Fruit fly (Drosophila melanogaster): ENCODE data around the gene CG17839.
A peak's percentile ranks its signal among the peaks of the same experiment; 100 is the strongest.

CG17839 gene

DNA sequence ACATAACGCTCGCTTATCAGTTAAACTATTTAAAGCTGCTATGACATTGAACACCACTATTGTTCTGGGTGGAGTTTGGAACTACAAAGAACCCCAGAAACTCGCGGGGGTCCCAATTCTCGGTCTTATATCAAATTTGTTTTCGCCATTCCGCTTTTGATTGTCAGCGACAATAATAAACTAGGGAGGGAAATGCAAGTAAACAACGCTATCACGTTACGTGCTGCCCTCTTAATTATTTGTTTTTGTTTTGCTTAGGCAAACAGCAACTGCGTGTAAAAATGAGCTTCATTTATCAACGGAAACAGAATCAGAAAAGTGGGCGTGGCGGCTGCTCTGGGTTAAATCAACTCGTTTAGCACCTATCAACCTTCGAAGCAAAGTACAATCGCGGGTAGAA, 24.7 kb upstream of the CG17839 start:
- no peak for TF ChIP-seq noc (tag; optimal IDR thresholded peaks at IDR 0.05)

DNA sequence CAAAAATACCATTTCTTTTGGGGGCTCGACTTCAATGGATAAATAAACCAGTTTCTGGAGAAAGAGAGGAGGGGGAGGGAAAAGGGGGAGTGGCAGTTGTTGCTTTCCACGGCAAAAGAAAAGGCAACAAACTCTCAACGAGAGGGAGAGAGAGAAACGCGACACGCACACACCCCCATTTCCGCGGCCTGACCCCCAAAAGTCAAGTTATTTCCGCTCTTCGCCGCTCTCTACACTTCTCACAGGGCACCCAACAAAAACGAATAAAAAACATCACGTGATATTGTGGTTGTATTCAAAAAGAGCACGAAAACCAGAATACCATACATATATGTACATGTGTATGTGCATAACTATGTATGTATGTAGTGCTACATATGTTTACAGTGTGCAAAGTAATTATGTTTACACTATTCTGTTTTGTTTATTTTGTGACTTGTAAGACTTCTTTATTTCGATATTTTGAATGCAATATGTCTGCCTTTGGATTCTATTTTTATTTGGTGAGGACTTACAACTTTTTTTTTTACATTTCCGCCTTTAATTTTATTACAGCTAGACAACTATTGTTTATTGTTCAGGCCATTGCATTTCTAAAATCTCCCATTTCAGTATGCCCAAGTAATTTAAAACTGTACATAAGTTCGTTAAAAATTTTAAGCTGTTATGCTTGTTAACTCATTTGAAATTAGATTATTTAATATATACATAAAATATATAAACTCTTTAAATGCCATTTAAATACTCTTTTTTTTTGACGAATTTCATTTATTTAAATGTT, 23.7 kb upstream of the CG17839 start:
- no peak for TF ChIP-seq noc (tag; optimal IDR thresholded peaks at IDR 0.05)

DNA sequence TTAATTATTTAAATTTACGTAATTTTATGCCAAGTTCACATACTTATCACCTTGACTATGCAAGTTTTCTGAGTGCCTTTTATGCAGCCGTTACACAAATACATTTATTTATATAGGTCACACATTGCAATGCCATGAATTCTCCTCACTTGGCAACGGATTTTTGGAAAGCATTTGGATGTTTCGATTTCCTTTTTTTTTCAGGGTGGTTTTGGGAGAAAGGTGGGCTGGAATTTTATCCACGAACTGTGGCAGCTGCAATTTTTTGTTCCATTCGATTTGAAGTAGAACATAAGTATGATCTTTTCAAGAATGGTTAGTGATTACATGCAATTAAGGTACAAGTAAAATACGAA, 23.1 kb upstream of the CG17839 start:
- no peak for TF ChIP-seq noc (tag; optimal IDR thresholded peaks at IDR 0.05)

dm6 chr3L:14782626-14783362, 22.1 kb upstream of the CG17839 start:
- peak; percentile 0 for TF ChIP-seq noc (tag; optimal IDR thresholded peaks at IDR 0.05)

dm6 chr3L:14783363-14783627, 21.6 kb upstream of the CG17839 start:
- no peak for TF ChIP-seq noc (tag; optimal IDR thresholded peaks at IDR 0.05)

dm6 chr3L:14784241-14784948, 20.5 kb upstream of the CG17839 start:
- no peak for TF ChIP-seq noc (tag; optimal IDR thresholded peaks at IDR 0.05)

- TF ChIP-seq noc (tag; optimal IDR thresholded peaks at IDR 0.05), result peak; percentile 95
Observed at dm6 chr3L:14784949-14785408, 20.0 kb upstream of the CG17839 start.

dm6 chr3L:14785492-14785916, 19.4 kb upstream of the CG17839 start:
- no peak for TF ChIP-seq noc (tag; optimal IDR thresholded peaks at IDR 0.05)

dm6 chr3L:14786230-14786850, 18.6 kb upstream of the CG17839 start, which contains the start of the genes bmm and Tdrd3:
bmm (minus strand) TSS chr3L:14786412.
Tdrd3 (plus strand) TSS chr3L:14786791.
- peak; percentile 78 for TF ChIP-seq noc (tag; optimal IDR thresholded peaks at IDR 0.05)

- no peak for TF ChIP-seq noc (tag; optimal IDR thresholded peaks at IDR 0.05)
Observed at dm6 chr3L:14789676-14790075, 15.3 kb upstream of the CG17839 start, which contains the start of gene Helz. Helz (plus strand) TSS chr3L:14789935.

- TF ChIP-seq noc (tag; optimal IDR thresholded peaks at IDR 0.05), result peak; percentile 78
Observed at dm6 chr3L:14790127-14790589, 14.8 kb upstream of the CG17839 start.

dm6 chr3L:14790849-14791646, 13.9 kb upstream of the CG17839 start:
- no peak for TF ChIP-seq noc (tag; optimal IDR thresholded peaks at IDR 0.05)

DNA sequence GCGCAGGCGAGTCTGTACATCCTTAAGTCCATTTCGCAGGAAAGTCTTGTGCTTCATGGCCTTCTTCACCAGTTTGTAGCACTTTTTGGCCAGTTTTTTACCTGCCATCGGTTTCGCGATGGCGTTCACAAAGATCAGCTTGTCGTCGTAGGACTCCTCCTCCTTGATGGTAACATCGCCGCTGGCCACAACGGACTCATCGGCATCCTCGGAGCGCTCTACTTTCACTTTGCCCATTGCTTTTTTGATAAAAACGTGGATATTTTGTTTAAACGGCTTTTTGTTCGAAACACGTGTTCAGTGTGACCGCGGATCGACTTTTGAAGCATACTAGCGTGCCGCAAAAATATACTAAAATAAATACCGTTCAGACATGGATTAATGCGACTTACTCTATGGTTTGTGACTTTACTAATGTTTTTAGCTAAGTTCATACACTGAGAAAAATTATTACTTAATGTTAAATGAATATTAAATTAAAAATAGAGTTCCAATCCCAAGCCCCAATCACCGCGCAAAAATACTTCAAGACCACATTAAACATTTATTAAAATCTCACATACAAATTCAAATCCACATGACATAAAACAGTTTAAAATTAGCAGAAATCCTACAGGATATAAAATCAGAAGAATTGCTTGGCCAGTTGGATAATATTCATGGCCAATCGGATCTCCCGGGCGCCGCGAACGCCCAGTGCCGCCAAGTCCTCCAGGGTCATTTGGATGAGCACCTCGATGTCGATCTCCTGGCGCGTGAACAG, 2.9 kb upstream of the CG17839 start, which contains the start of gene NHP2:
NHP2 (minus strand) TSS at position 315 of the 763 bp plus-strand sequence.
- no peak for TF ChIP-seq noc (tag; optimal IDR thresholded peaks at IDR 0.05)

dm6 chr3L:14803236-14803635, 1.7 kb upstream of the CG17839 start, which contains the start of gene gnu:
gnu (minus strand) TSS chr3L:14803360.
- no peak for TF ChIP-seq noc (tag; optimal IDR thresholded peaks at IDR 0.05)

Data from whole organism, larva.